Fruit fly (Drosophila melanogaster) whole organism, embryonic: ENCODE data around the gene rush.

ENCODE experiments used
- Abd-B ChIP-seq: fragments of 200-800 bp; sonication (Bioruptor generic); optimal IDR thresholded peaks from 2 replicates; lab custom pipeline; 2018; ENCODE audit warnings: missing biosample characterization, mild to moderate bottlenecking, missing genetic modification characterization, moderate library complexity
- CG10267 ChIP-seq: fragments of 200-800 bp; sonication (Bioruptor generic); optimal IDR thresholded peaks from 2 replicates; lab custom pipeline; 2018; ENCODE audit warnings: missing biosample characterization, mild to moderate bottlenecking, missing genetic modification characterization, moderate library complexity
- CG10565 ChIP-seq: fragments of 200-800 bp; sonication (Bioruptor generic); optimal IDR thresholded peaks from 3 replicates; lab custom pipeline; 2016; ENCODE audit warnings: missing biosample characterization, mild to moderate bottlenecking, missing genetic modification characterization
- CG13287 ChIP-seq: fragments of 200-800 bp; sonication (Bioruptor generic); IDR thresholded peaks from 2 replicates; pipeline ENCODE4 v1.3.6; 2022; ENCODE audit warnings: missing biosample characterization, missing genetic modification characterization; ENCODE audit not compliant: partially characterized antibody
- CG13296 ChIP-seq: fragments of 200-800 bp; sonication (Bioruptor generic); optimal IDR thresholded peaks from 3 replicates; lab custom pipeline; 2018; ENCODE audit warnings: missing biosample characterization, mild to moderate bottlenecking, missing genetic modification characterization
- CG13894 ChIP-seq: fragments of 200-800 bp; sonication (Bioruptor generic); optimal IDR thresholded peaks from 3 replicates; lab custom pipeline; 2018; ENCODE audit warnings: missing biosample characterization, mild to moderate bottlenecking, missing genetic modification characterization, moderate library complexity
- CG14860 ChIP-seq: fragments of 200-800 bp; sonication (Bioruptor generic); IDR thresholded peaks from 3 replicates; pipeline ENCODE4 v1.3.6; 2022; ENCODE audit warnings: missing biosample characterization, missing genetic modification characterization; ENCODE audit not compliant: partially characterized antibody
- CG15269 ChIP-seq: fragments of 200-800 bp; sonication (Bioruptor generic); optimal IDR thresholded peaks from 2 replicates; lab custom pipeline; 2018; ENCODE audit warnings: missing biosample characterization, mild to moderate bottlenecking, missing genetic modification characterization, moderate library complexity
- CG15514 ChIP-seq: fragments of 200-800 bp; sonication (Bioruptor generic); optimal IDR thresholded peaks from 3 replicates; lab custom pipeline; 2017; ENCODE audit warnings: missing biosample characterization, missing genetic modification characterization, mild to moderate bottlenecking, moderate library complexity, missing genetic modification reagents
- CG32532 ChIP-seq: fragments of 200-800 bp; sonication (Bioruptor generic); IDR thresholded peaks from 2 replicates; pipeline ENCODE4 v1.3.6; 2022; ENCODE audit warnings: missing biosample characterization, missing genetic modification characterization
- CG34422 ChIP-seq: fragments of 200-800 bp; sonication (Bioruptor generic); IDR thresholded peaks from 3 replicates; pipeline ENCODE4 v1.3.6; 2022; ENCODE audit warnings: missing biosample characterization, missing genetic modification characterization
- CG3995 ChIP-seq: fragments of 200-800 bp; sonication (Bioruptor generic); optimal IDR thresholded peaks from 3 replicates; lab custom pipeline; 2016; ENCODE audit warnings: missing biosample characterization, missing genetic modification characterization
- CG7963 ChIP-seq: fragments of 200-800 bp; sonication (Bioruptor generic); IDR thresholded peaks from 3 replicates; pipeline ENCODE4 v1.3.6; 2022; ENCODE audit warnings: missing biosample characterization, missing genetic modification characterization; ENCODE audit not compliant: partially characterized antibody
- CG8290 ChIP-seq, 3 experiments: fragments of 200-800 bp; sonication (Bioruptor generic); optimal IDR thresholded peaks; 2 replicates each; lab custom pipeline; 2016 to 2019; ENCODE audit warnings: missing biosample characterization in 3 of 3, missing genetic modification characterization in 3 of 3, mild to moderate bottlenecking in 2 of 3, moderate library complexity in 1 of 3
- CG9437 ChIP-seq: fragments of 200-800 bp; sonication (Bioruptor generic); optimal IDR thresholded peaks from 2 replicates; lab custom pipeline; 2018; ENCODE audit warnings: missing biosample characterization, mild to moderate bottlenecking, missing genetic modification characterization
- CG9797 ChIP-seq: fragments of 200-800 bp; sonication (Bioruptor generic); optimal IDR thresholded peaks from 3 replicates; lab custom pipeline; 2018; ENCODE audit warnings: missing biosample characterization, mild to moderate bottlenecking, missing genetic modification characterization
- Deaf1 ChIP-seq: fragments of 200-800 bp; optimal IDR thresholded peaks from 3 replicates; lab custom pipeline; 2019; ENCODE audit warnings: missing biosample characterization, mild to moderate bottlenecking, missing genetic modification characterization, moderate library complexity
- Dfd ChIP-seq, 2 experiments: fragments of >200 bp; optimal IDR thresholded peaks; 2 replicates each; lab custom pipeline; 2017; ENCODE audit warnings: missing biosample characterization in 2 of 2, missing genetic modification characterization in 2 of 2
- Doc2 ChIP-seq: fragments of 200-800 bp; sonication (Bioruptor generic); IDR thresholded peaks from 2 replicates; pipeline ENCODE4 v1.3.6; 2022; ENCODE audit warnings: missing biosample characterization, missing genetic modification characterization
- Drgx ChIP-seq: fragments of 200-800 bp; sonication (Bioruptor generic); IDR thresholded peaks from 2 replicates; pipeline ENCODE4 v1.3.6; 2022; ENCODE audit warnings: missing biosample characterization, missing genetic modification characterization
- Eip74EF ChIP-seq, 2 experiments: fragments of 200-800 bp in 1 of 2; fragments of >200 bp in 1 of 2; sonication (Bioruptor generic) in 1 of 2; optimal IDR thresholded peaks; 2 replicates each; lab custom pipeline; 2017 to 2019; ENCODE audit warnings: missing biosample characterization in 2 of 2, missing genetic modification characterization in 2 of 2, mild to moderate bottlenecking in 1 of 2, moderate library complexity in 1 of 2
- Lhr ChIP-seq: fragments of 200-800 bp; sonication (Bioruptor generic); optimal IDR thresholded peaks from 3 replicates; lab custom pipeline; 2017; ENCODE audit warnings: mild to moderate bottlenecking, missing biosample characterization, missing genetic modification reagents, missing genetic modification characterization
- Med ChIP-seq: fragments of 200-800 bp; sonication (Bioruptor generic); peaks from one replicate; lab custom pipeline; 2016; ENCODE audit warnings: missing biosample characterization, missing genetic modification characterization, mild to moderate bottlenecking, inconsistent platforms, moderate library complexity
- Nf-YB ChIP-seq: fragments of 200-800 bp; sonication (Bioruptor generic); optimal IDR thresholded peaks from 3 replicates; lab custom pipeline; 2019; ENCODE audit warnings: missing biosample characterization, mild to moderate bottlenecking, missing genetic modification characterization, moderate library complexity
- Nf-YC ChIP-seq: fragments of 200-800 bp; optimal IDR thresholded peaks from 3 replicates; lab custom pipeline; 2019; ENCODE audit warnings: missing biosample characterization, mild to moderate bottlenecking, missing genetic modification characterization, moderate library complexity
- Scr ChIP-seq: fragments of 200-800 bp; sonication (Bioruptor generic); IDR thresholded peaks from 2 replicates; pipeline ENCODE4 v1.3.6; 2022; ENCODE audit warnings: missing biosample characterization, missing genetic modification characterization; ENCODE audit not compliant: partially characterized antibody
- Xbp1 ChIP-seq: fragments of 200-800 bp; sonication (Bioruptor generic); optimal IDR thresholded peaks from 3 replicates; lab custom pipeline; 2016; ENCODE audit warnings: missing biosample characterization, mild to moderate bottlenecking, missing genetic modification characterization
- cato ChIP-seq: fragments of 200-800 bp; sonication (Bioruptor generic); optimal IDR thresholded peaks from 2 replicates; lab custom pipeline; 2016; ENCODE audit warnings: missing biosample characterization, missing genetic modification characterization, borderline replicate concordance
- chinmo ChIP-seq: fragments of 200-800 bp; sonication (Bioruptor generic); IDR thresholded peaks from 4 replicates; pipeline ENCODE4 v1.3.6; 2022; ENCODE audit warnings: missing biosample characterization, missing genetic modification characterization; ENCODE audit not compliant: partially characterized antibody
- chm ChIP-seq: fragments of 200-800 bp; sonication (Bioruptor generic); IDR thresholded peaks from 2 replicates; pipeline ENCODE4 v1.3.6; 2022; ENCODE audit warnings: missing biosample characterization, missing genetic modification characterization
- chn ChIP-seq: fragments of 200-800 bp; sonication (Bioruptor generic); optimal IDR thresholded peaks from 2 replicates; lab custom pipeline; 2016; ENCODE audit warnings: missing biosample characterization, missing genetic modification characterization
- crol ChIP-seq: fragments of 200-800 bp; sonication (Bioruptor generic); IDR thresholded peaks from 2 replicates; pipeline ENCODE4 v1.3.6; 2022; ENCODE audit warnings: missing biosample characterization, missing genetic modification characterization
- crp ChIP-seq, 2 experiments: fragments of 200-800 bp; sonication (Bioruptor generic); optimal IDR thresholded peaks; 2 replicates in 1 of 2; 3 replicates in 1 of 2; lab custom pipeline; 2017; ENCODE audit warnings: missing biosample characterization in 2 of 2, missing genetic modification characterization in 2 of 2, mild to moderate bottlenecking in 1 of 2, moderate library complexity in 1 of 2
- cwo ChIP-seq: fragments of 200-800 bp; sonication (Bioruptor generic); optimal IDR thresholded peaks from 3 replicates; lab custom pipeline; 2017; ENCODE audit warnings: missing biosample characterization, missing genetic modification characterization, mild to moderate bottlenecking, moderate library complexity, missing genetic modification reagents
- dati ChIP-seq: fragments of 200-800 bp; sonication (Bioruptor generic); IDR thresholded peaks from 2 replicates; pipeline ENCODE4 v1.3.6; 2022; ENCODE audit warnings: missing biosample characterization, missing genetic modification characterization
- pzg ChIP-seq: fragments of 200-800 bp; sonication (Bioruptor generic); optimal IDR thresholded peaks from 3 replicates; lab custom pipeline; 2018; ENCODE audit warnings: missing biosample characterization, mild to moderate bottlenecking, missing genetic modification characterization, moderate library complexity
- ranshi ChIP-seq: fragments of 200-800 bp; sonication (Bioruptor generic); IDR thresholded peaks from 2 replicates; pipeline ENCODE4 v1.3.6; 2022; ENCODE audit warnings: missing biosample characterization, missing genetic modification characterization
- sna ChIP-seq: fragments of 200-800 bp; sonication (Bioruptor generic); IDR thresholded peaks from 2 replicates; pipeline ENCODE4 v1.3.6; 2022; ENCODE audit warnings: missing biosample characterization, missing genetic modification characterization; ENCODE audit not compliant: partially characterized antibody

The rush gene

DNA sequence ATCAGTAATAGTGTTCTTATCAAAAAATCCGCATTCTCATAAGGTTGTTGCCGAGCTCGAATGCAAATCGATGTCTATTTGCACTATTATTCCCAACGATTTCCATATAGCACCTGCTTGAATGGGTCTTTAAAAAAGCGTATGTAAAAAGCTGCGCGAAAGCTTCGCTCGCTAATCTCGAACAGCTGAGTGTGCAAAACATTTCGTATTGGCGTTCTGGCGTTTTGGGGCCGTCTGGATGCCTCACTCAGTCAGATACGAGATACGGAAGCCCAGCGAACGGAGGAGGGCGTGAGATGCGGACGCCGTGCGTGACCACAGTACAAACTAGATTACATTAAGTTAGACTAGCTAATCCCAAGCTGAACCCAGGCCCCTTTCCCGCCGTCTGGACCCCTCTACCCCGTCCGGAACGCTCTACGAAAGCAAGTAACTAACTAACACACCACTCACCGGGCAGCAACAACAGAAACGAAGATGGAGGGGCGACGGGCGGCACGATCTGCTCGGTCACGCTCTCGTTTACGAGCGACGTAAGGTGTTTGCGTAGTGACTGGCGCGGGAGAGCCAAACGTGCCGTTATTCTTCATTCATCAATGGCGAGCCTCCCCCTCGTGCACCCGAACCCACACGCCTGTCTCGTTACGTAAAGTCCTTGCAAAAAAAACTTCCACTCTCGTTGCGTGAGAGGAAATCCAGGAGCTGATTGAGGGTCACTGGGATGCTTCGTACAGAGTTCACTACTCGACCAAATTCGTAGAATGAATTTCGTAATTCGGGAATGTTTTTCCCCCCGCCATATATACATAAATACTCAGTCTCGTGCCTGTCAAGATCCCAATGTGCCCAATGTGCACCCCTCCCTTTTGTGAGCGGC is 11.6 kb upstream of the rush start (continued):
- TF ChIP-seq CG8290 (GFP tag; optimal IDR thresholded peaks at IDR 0.05; lab: Kevin White, UChicago) (no peak), CG8290 (tag; optimal IDR thresholded peaks at IDR 0.05; lab: Kevin White, UChicago) (peak in 1 of 2 experiments; percentile 30), Med (GFP tag; lab: Kevin White, UChicago) (peak; percentile 87), Eip74EF (GFP tag; optimal IDR thresholded peaks at IDR 0.05; lab: Kevin White, UChicago) (peak in 1 of 2 experiments; percentile 36), CG10267 (tag; lab: Kevin White, UChicago) (no peak), CG15514 (GFP tag; lab: Kevin White, UChicago) (peak; percentile 31), CG3995 (GFP tag; lab: Kevin White, UChicago) (peak; percentile 70), CG13296 (peak; percentile 5), cato (no peak), Dfd (GFP tag; optimal IDR thresholded peaks at IDR 0.05; lab: Kevin White, UChicago) (no peak), crp (GFP tag; optimal IDR thresholded peaks at IDR 0.05; lab: Kevin White, UChicago) (peak in 1 of 2 experiments; percentile 71), pzg (GFP tag; lab: Kevin White, UChicago) (peak; percentile 25), Nf-YC (peak; percentile 10), CG13894 (tag; lab: Kevin White, UChicago) (peak; percentile 61), crol (GFP tag; lab: Robert Waterston, UW) (peak; percentile 96), Scr (GFP tag; lab: Robert Waterston, UW) (peak; percentile 13; the same call in 1 of the 2 replicates), Drgx (GFP tag; lab: Robert Waterston, UW) (peak; percentile 41; the same call in 1 of the 2 replicates), CG34422 (peak; percentile 52; the same call in 1 of the 3 replicates), CG32532 (GFP tag; lab: Robert Waterston, UW) (peak; percentile 34; the same call in 1 of the 2 replicates), chinmo (0 out of 4 replicates have a peak, but pooled peaks have one; percentile 52), cwo (GFP tag; lab: Kevin White, UChicago) (peak; percentile 90), CG9437 (peak; percentile 99), Deaf1 (tag; lab: Kevin White, UChicago) (peak; percentile 62), Xbp1 (no peak), CG13287 (GFP tag; lab: Robert Waterston, UW) (peak; percentile 21)
- TF ChIP-seq, all 482 proteins: peak for 42

DNA sequence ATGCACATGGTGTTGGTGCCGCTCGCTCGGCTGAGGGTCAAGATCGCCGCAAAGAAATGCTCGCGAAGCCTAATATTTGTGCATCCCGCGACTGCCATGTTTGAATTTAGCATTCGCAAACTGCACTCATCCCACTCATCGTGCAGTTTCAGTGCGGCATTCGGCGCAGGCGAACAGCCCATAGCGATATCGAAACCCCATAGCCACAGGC is 11.1 kb upstream of the rush start, which contains the start of gene CG14778:
CG14778 (plus strand) TSS at position 112 of the 211 bp plus-strand sequence.
- TF ChIP-seq CG14860 (GFP tag; lab: Robert Waterston, UW): no peak
- TF ChIP-seq CG7963 (GFP tag; lab: Robert Waterston, UW): no peak
- no peak for TF ChIP-seq Lhr (GFP tag; lab: Kevin White, UChicago)
- no peak for TF ChIP-seq chm
- no peak for TF ChIP-seq CG15269 (tag; lab: Kevin White, UChicago)
- TF ChIP-seq Abd-B: no peak
- TF ChIP-seq chn (GFP tag; lab: Kevin White, UChicago): no peak
- no peak for TF ChIP-seq CG10565
- TF ChIP-seq dati (GFP tag; lab: Robert Waterston, UW): no peak
- no peak for TF ChIP-seq sna (GFP tag; lab: Robert Waterston, UW)
- no peak for TF ChIP-seq Doc2 (GFP tag; lab: Robert Waterston, UW)
- TF ChIP-seq Nf-YB (GFP tag; lab: Kevin White, UChicago): no peak
- no peak for TF ChIP-seq ranshi (GFP tag; lab: Robert Waterston, UW)
- no peak for TF ChIP-seq CG9797 (GFP tag; lab: Kevin White, UChicago)
